Fruit fly (Drosophila melanogaster) whole organism, prepupa: ENCODE results near the gene CG14431.

Experiments used
- CG10669 ChIP-seq: fragments of 200-800 bp; sonication (Bioruptor generic); optimal IDR thresholded peaks from 3 replicates; lab custom pipeline; 2018; ENCODE audit warnings: missing biosample characterization, mild to moderate bottlenecking, missing genetic modification characterization, moderate library complexity
- CG11762 ChIP-seq: fragments of 200-800 bp; sonication (Bioruptor generic); optimal IDR thresholded peaks from 3 replicates; lab custom pipeline; 2016; ENCODE audit warnings: missing biosample characterization, missing genetic modification characterization; ENCODE audit not compliant: insufficient read depth
- CG15336 ChIP-seq: fragments of 200-800 bp; sonication (Bioruptor generic); IDR thresholded peaks from 2 replicates; pipeline ENCODE4 v1.3.6; 2022; ENCODE audit warnings: missing biosample characterization, missing genetic modification characterization
- CG1621 ChIP-seq: fragments of 200-800 bp; sonication (Bioruptor generic); optimal IDR thresholded peaks from 3 replicates; lab custom pipeline; 2018; ENCODE audit warnings: missing biosample characterization, mild to moderate bottlenecking, missing genetic modification characterization
- CG16779 ChIP-seq: fragments of 200-800 bp; sonication (Bioruptor generic); optimal IDR thresholded peaks from 3 replicates; lab custom pipeline; 2017; ENCODE audit warnings: missing biosample characterization, mild to moderate bottlenecking, missing genetic modification characterization
- CG31627 ChIP-seq: fragments of 200-800 bp; sonication (Bioruptor generic); optimal IDR thresholded peaks from 3 replicates; lab custom pipeline; 2016; ENCODE audit warnings: missing biosample characterization, missing genetic modification characterization
- CG32006 ChIP-seq: fragments of 200-800 bp; sonication (Bioruptor generic); optimal IDR thresholded peaks from 3 replicates; lab custom pipeline; 2017; ENCODE audit warnings: missing biosample characterization, mild to moderate bottlenecking, missing genetic modification characterization
- CG34406 ChIP-seq: fragments of 200-800 bp; sonication (Bioruptor generic); optimal IDR thresholded peaks from 3 replicates; lab custom pipeline; 2016; ENCODE audit warnings: missing biosample characterization, missing genetic modification characterization
- CG3919 ChIP-seq: fragments of 200-800 bp; sonication (Bioruptor generic); optimal IDR thresholded peaks from 3 replicates; lab custom pipeline; 2016; ENCODE audit warnings: missing biosample characterization, missing genetic modification characterization
- CG4318 ChIP-seq: fragments of 200-800 bp; sonication (Bioruptor generic); optimal IDR thresholded peaks from 3 replicates; lab custom pipeline; 2017; ENCODE audit warnings: missing biosample characterization, mild to moderate bottlenecking, missing genetic modification characterization
- CG6276 ChIP-seq: fragments of 200-800 bp; sonication (Bioruptor generic); optimal IDR thresholded peaks from 2 replicates; lab custom pipeline; 2017; ENCODE audit warnings: missing biosample characterization, mild to moderate bottlenecking, missing genetic modification characterization
- CG6808 ChIP-seq: fragments of 200-800 bp; sonication (Bioruptor generic); optimal IDR thresholded peaks from 3 replicates; lab custom pipeline; 2017; ENCODE audit warnings: missing biosample characterization, missing genetic modification characterization, mild to moderate bottlenecking, moderate library complexity, missing genetic modification reagents
- CG6854 ChIP-seq: fragments of 200-800 bp; sonication (Bioruptor generic); optimal IDR thresholded peaks from 2 replicates; lab custom pipeline; 2017; ENCODE audit warnings: missing biosample characterization, mild to moderate bottlenecking, missing genetic modification characterization
- CG8119 ChIP-seq: fragments of 200-800 bp; sonication (Bioruptor generic); IDR thresholded peaks from 3 replicates; pipeline ENCODE4 v1.3.6; 2022; ENCODE audit warnings: missing biosample characterization, missing genetic modification characterization
- CG8319 ChIP-seq: fragments of 200-800 bp; sonication (Bioruptor generic); optimal IDR thresholded peaks from 3 replicates; lab custom pipeline; 2016; ENCODE audit warnings: missing biosample characterization, missing genetic modification characterization
- Eip78C ChIP-seq: fragments of 200-800 bp; sonication (Bioruptor generic); peaks from one replicate; lab custom pipeline; 2016; ENCODE audit warnings: missing biosample characterization, missing genetic modification characterization
- Eip93F ChIP-seq: fragments of 200-800 bp; sonication (Bioruptor generic); optimal IDR thresholded peaks from 2 replicates; lab custom pipeline; 2016; ENCODE audit warnings: missing biosample characterization, mild to moderate bottlenecking, missing genetic modification characterization
- Gug ChIP-seq: fragments of 200-800 bp; sonication (Bioruptor generic); IDR thresholded peaks from 2 replicates; pipeline ENCODE4 v1.3.6; 2022; ENCODE audit warnings: missing biosample characterization, missing genetic modification characterization
- Hr39 ChIP-seq: fragments of 200-800 bp; sonication (Bioruptor generic); optimal IDR thresholded peaks from 2 replicates; lab custom pipeline; 2016; ENCODE audit warnings: missing biosample characterization, missing genetic modification characterization
- Hr4 ChIP-seq: fragments of 200-800 bp; sonication (Bioruptor generic); optimal IDR thresholded peaks from 3 replicates; lab custom pipeline; 2016; ENCODE audit warnings: missing biosample characterization, missing genetic modification characterization
- Lpt ChIP-seq: fragments of 200-800 bp; sonication (Bioruptor generic); optimal IDR thresholded peaks from 3 replicates; lab custom pipeline; 2016; ENCODE audit warnings: missing biosample characterization, missing genetic modification characterization
- OdsH ChIP-seq: fragments of 200-800 bp; sonication (Bioruptor generic); optimal IDR thresholded peaks from 3 replicates; lab custom pipeline; 2016; ENCODE audit warnings: missing biosample characterization, missing genetic modification characterization
- Smox ChIP-seq: fragments of 200-800 bp; sonication (Bioruptor generic); optimal IDR thresholded peaks from 3 replicates; lab custom pipeline; 2016; ENCODE audit warnings: missing biosample characterization, missing genetic modification characterization
- Sox102F ChIP-seq: fragments of 200-800 bp; sonication (Bioruptor generic); optimal IDR thresholded peaks from 2 replicates; lab custom pipeline; 2016; ENCODE audit warnings: missing biosample characterization, mild to moderate bottlenecking, missing genetic modification characterization
- Sox14 ChIP-seq: fragments of 200-800 bp; sonication (Bioruptor generic); optimal IDR thresholded peaks from 3 replicates; lab custom pipeline; 2016; ENCODE audit warnings: missing biosample characterization, missing genetic modification characterization
- Sox15 ChIP-seq: fragments of 200-800 bp; sonication (Bioruptor generic); optimal IDR thresholded peaks from 3 replicates; lab custom pipeline; 2016; ENCODE audit warnings: missing biosample characterization, missing genetic modification characterization
- achi ChIP-seq: fragments of 200-800 bp; sonication (Bioruptor generic); optimal IDR thresholded peaks from 3 replicates; lab custom pipeline; 2016; ENCODE audit warnings: missing biosample characterization, missing genetic modification characterization
- acj6 ChIP-seq: fragments of 200-800 bp; sonication (Bioruptor generic); optimal IDR thresholded peaks from 3 replicates; lab custom pipeline; 2016; ENCODE audit warnings: missing biosample characterization, missing genetic modification characterization
- cyc ChIP-seq: fragments of 200-800 bp; sonication (Bioruptor generic); optimal IDR thresholded peaks from 3 replicates; lab custom pipeline; 2016; ENCODE audit warnings: missing biosample characterization, missing genetic modification characterization
- dac ChIP-seq: fragments of 200-800 bp; sonication (Bioruptor generic); optimal IDR thresholded peaks from 2 replicates; lab custom pipeline; 2017; ENCODE audit warnings: missing biosample characterization, mild to moderate bottlenecking, missing genetic modification characterization
- eg ChIP-seq: fragments of 200-800 bp; sonication (Bioruptor generic); IDR thresholded peaks from 3 replicates; pipeline ENCODE4 v1.3.6; 2022; ENCODE audit warnings: missing biosample characterization, missing genetic modification characterization
- esn ChIP-seq: fragments of 200-800 bp; sonication (Bioruptor generic); optimal IDR thresholded peaks from 2 replicates; lab custom pipeline; 2016; ENCODE audit warnings: missing biosample characterization, mild to moderate bottlenecking, missing genetic modification characterization, moderate library complexity
- fd59A ChIP-seq: fragments of 200-800 bp; sonication (Bioruptor generic); optimal IDR thresholded peaks from 2 replicates; lab custom pipeline; 2017; ENCODE audit warnings: missing biosample characterization, mild to moderate bottlenecking, missing genetic modification characterization, missing genetic modification reagents
- fd85E ChIP-seq: fragments of 200-800 bp; sonication (Bioruptor generic); optimal IDR thresholded peaks from 3 replicates; lab custom pipeline; 2016; ENCODE audit warnings: missing biosample characterization, missing genetic modification characterization
- fkh ChIP-seq: fragments of 200-800 bp; sonication (Bioruptor generic); optimal IDR thresholded peaks from 3 replicates; lab custom pipeline; 2017; ENCODE audit warnings: missing biosample characterization, mild to moderate bottlenecking, missing genetic modification characterization, moderate library complexity
- lz ChIP-seq: fragments of 200-800 bp; sonication (Bioruptor generic); optimal IDR thresholded peaks from 3 replicates; lab custom pipeline; 2016; ENCODE audit warnings: missing biosample characterization, missing genetic modification characterization
- net ChIP-seq: fragments of 200-800 bp; sonication (Bioruptor generic); optimal IDR thresholded peaks from 3 replicates; lab custom pipeline; 2016; ENCODE audit warnings: missing biosample characterization, missing genetic modification characterization
- pdm3 ChIP-seq: fragments of 200-800 bp; sonication (Bioruptor generic); optimal IDR thresholded peaks from 3 replicates; lab custom pipeline; 2016; ENCODE audit warnings: missing biosample characterization, missing genetic modification characterization
- salr ChIP-seq, 2 experiments: fragments of 200-800 bp; sonication (Bioruptor generic); optimal IDR thresholded peaks; 3 replicates each; lab custom pipeline; 2016 to 2018; ENCODE audit warnings: missing biosample characterization in 2 of 2, missing genetic modification characterization in 2 of 2, mild to moderate bottlenecking in 1 of 2
- spab ChIP-seq: fragments of 200-800 bp; sonication (Bioruptor generic); optimal IDR thresholded peaks from 2 replicates; lab custom pipeline; 2017; ENCODE audit warnings: missing biosample characterization, mild to moderate bottlenecking, missing genetic modification characterization, missing genetic modification reagents
- ss ChIP-seq, 2 experiments: fragments of 200-800 bp; sonication (Bioruptor generic); optimal IDR thresholded peaks; 2 replicates in 1 of 2; 3 replicates in 1 of 2; lab custom pipeline; 2017 to 2018; ENCODE audit warnings: mild to moderate bottlenecking in 2 of 2, missing biosample characterization in 2 of 2, missing genetic modification characterization in 2 of 2, moderate library complexity in 1 of 2
- svp ChIP-seq: fragments of 200-800 bp; sonication (Bioruptor generic); peaks from one replicate; lab custom pipeline; 2016; ENCODE audit warnings: missing biosample characterization, missing genetic modification characterization
- topi ChIP-seq: fragments of 200-800 bp; sonication (Bioruptor generic); optimal IDR thresholded peaks from 3 replicates; lab custom pipeline; 2016; ENCODE audit warnings: missing biosample characterization, missing genetic modification characterization
- vri ChIP-seq: fragments of 200-800 bp; sonication (Bioruptor generic); optimal IDR thresholded peaks from 3 replicates; lab custom pipeline; 2016; ENCODE audit warnings: missing biosample characterization, mild to moderate bottlenecking, missing genetic modification characterization

The CG14431 gene

DNA sequence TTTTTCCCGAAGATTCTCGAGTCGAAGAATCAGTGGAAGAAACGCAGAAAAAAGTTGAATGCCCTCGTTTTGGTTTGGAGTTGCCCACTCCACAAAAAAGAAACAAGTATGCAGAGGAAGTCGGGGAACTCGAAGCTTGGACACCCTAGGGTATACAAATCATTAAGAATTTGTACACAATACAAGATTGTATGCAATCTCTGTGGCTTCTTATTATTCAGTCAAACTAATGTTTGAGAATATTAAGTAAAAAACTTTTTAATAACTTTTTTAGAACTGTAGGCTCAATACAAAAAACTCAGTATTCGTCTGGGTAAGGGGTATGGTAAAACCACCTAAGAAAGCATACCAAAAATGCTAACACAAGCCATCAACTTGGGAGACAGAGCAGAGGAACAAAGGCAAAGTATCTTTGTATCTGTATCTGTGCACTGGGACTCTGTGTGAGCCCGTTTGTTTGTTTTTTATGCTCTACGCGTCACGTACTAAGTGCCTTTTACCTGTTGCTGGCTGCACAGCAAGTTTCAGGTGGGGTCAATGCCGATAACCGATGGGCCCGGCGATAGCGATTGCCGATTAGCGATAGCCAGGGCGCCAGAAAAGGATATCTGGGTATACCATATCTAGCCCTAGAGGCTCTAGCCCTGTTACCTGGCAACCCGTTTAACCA, 77.2 kb downstream of the CG14431 start (continued):
- TF ChIP-seq fd59A (GFP tag; lab: Kevin White, UChicago): peak; percentile 83
- TF ChIP-seq Hr39: peak; percentile 93
- peak; percentile 67 for TF ChIP-seq CG1621 (tag; lab: Kevin White, UChicago)
- no peak for TF ChIP-seq fd85E
- TF ChIP-seq net: peak; percentile 88
- peak; percentile 91 for TF ChIP-seq pdm3 (GFP tag; lab: Kevin White, UChicago)
- TF ChIP-seq fkh (GFP tag; lab: Kevin White, UChicago): peak; percentile 49
- peak; percentile 89 for TF ChIP-seq CG34406 (GFP tag; lab: Kevin White, UChicago)
- peak; percentile 98 for TF ChIP-seq Eip78C (GFP tag; lab: Kevin White, UChicago)
- TF ChIP-seq Gug: peak; percentile 58
- peak; percentile 81 for TF ChIP-seq CG10669 (GFP tag; lab: Kevin White, UChicago)
- peak; percentile 55 for TF ChIP-seq dac (GFP tag; lab: Kevin White, UChicago)
- TF ChIP-seq Eip93F: peak; percentile 93
- TF ChIP-seq achi (GFP tag; lab: Kevin White, UChicago): peak; percentile 89
- peak; percentile 83 for TF ChIP-seq CG8119 (GFP tag; lab: Robert Waterston, UW)
- TF ChIP-seq Smox (GFP tag; lab: Kevin White, UChicago): peak; percentile 94
- TF ChIP-seq eg: peak; percentile 70
- peak; percentile 98 for TF ChIP-seq svp (GFP tag; lab: Kevin White, UChicago)
- peak; percentile 96 for TF ChIP-seq topi (GFP tag; lab: Kevin White, UChicago)
- peak; percentile 96 for TF ChIP-seq Sox102F
- peak; percentile 54 for TF ChIP-seq CG4318 (GFP tag; lab: Kevin White, UChicago)
- TF ChIP-seq CG32006 (GFP tag; lab: Kevin White, UChicago): peak; percentile 80
- TF ChIP-seq CG31627 (GFP tag; lab: Kevin White, UChicago): peak; percentile 93
- TF ChIP-seq, all 60 proteins: peak for 57

DNA sequence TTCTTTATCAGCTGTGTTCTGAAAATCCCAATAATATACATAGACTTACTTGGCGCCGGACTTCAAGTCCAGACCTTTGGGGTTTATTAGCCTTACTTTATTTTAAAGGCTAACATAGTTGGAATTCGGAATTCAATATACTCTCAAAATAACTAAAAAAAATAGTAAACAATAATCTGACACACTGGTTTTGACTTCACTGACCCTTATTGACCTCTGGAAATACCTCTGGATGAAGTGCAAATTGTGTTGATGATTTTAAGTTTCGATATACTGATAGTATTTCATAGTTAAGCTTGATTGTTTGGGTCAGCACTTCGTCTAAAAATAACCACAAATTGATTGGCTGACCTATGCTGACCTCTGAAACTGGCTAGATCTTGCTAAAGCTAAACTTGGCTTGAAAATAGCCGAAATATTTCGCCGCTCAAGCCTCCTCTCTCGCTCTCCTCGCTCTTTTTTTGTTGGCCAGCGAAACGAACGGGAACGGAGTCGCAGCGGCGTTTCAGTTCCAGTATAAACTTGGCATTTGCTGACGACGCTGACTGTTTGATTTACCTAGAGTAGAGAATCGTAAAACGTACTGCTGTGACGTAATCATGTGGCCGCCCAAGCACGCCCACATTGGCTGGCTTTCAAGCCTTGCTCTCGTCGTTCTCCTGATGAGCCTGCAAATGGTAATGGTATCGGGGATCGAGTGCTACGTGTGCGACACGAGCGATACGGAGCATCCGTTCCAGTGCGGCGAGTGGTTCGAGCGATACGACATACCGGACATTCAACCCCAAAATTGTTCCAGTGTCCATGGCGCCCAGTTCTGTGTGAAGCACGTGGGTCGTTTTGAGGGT, 78.1 kb downstream of the CG14431 start, which contains the start of gene bou:
bou (plus strand) TSS at position 507 of the 848 bp plus-strand sequence.
- TF ChIP-seq Lpt (GFP tag; lab: Kevin White, UChicago) (no peak), CG6854 (peak; percentile 24), Hr4 (GFP tag; lab: Kevin White, UChicago) (peak; percentile 20), achi (GFP tag; lab: Kevin White, UChicago) (no peak), Eip78C (GFP tag; lab: Kevin White, UChicago) (peak; percentile 40), CG11762 (GFP tag; lab: Kevin White, UChicago) (no peak), Eip93F (no peak), CG1621 (tag; lab: Kevin White, UChicago) (no peak), CG15336 (GFP tag; lab: Robert Waterston, UW) (no peak), svp (GFP tag; lab: Kevin White, UChicago) (peak; percentile 89), CG3919 (GFP tag; lab: Kevin White, UChicago) (no peak), CG32006 (GFP tag; lab: Kevin White, UChicago) (peak; percentile 41), eg (0 out of 3 replicates have a peak, but pooled peaks have one; percentile 35), OdsH (GFP tag; lab: Kevin White, UChicago) (no peak), Smox (GFP tag; lab: Kevin White, UChicago) (no peak), acj6 (GFP tag; lab: Kevin White, UChicago) (no peak), vri (GFP tag; lab: Kevin White, UChicago) (peak; percentile 15), CG10669 (GFP tag; lab: Kevin White, UChicago) (no peak), CG31627 (GFP tag; lab: Kevin White, UChicago) (no peak), CG6276 (GFP tag; lab: Kevin White, UChicago) (no peak), CG34406 (GFP tag; lab: Kevin White, UChicago) (no peak), lz (GFP tag; lab: Kevin White, UChicago) (no peak), dac (GFP tag; lab: Kevin White, UChicago) (no peak), ss (GFP tag; optimal IDR thresholded peaks at IDR 0.05; lab: Kevin White, UChicago) (no peak), CG8119 (GFP tag; lab: Robert Waterston, UW) (no peak), Sox14 (GFP tag; lab: Kevin White, UChicago) (no peak), spab (no peak), topi (GFP tag; lab: Kevin White, UChicago) (no peak), CG16779 (tag; lab: Kevin White, UChicago) (no peak), CG6808 (GFP tag; lab: Kevin White, UChicago) (peak; percentile 16), salr (GFP tag; optimal IDR thresholded peaks at IDR 0.05; lab: Kevin White, UChicago) (no peak), Sox15 (no peak), fd85E (no peak), esn (GFP tag; lab: Kevin White, UChicago) (no peak), CG8319 (GFP tag; lab: Kevin White, UChicago) (no peak), cyc (GFP tag; lab: Kevin White, UChicago) (no peak), net (no peak)
